Worm (Caenorhabditis elegans) whole organism, young adult: Measurements from ENCODE around the gene Y54G2A.18.

Source experiments
- B0035.1 ChIP-seq: sonication (generic microtip); optimal IDR thresholded peaks from 2 replicates; lab custom pipeline; 2016; ENCODE audit warnings: missing genetic modification characterization, mild to moderate bottlenecking, missing compliant biosample characterization, missing genotype, missing genetic modification reagents
- B0336.3 ChIP-seq: fragments of 200-800 bp; sonication (Bioruptor generic); IDR thresholded peaks from 2 replicates; pipeline ENCODE4 v1.3.6; 2022; ENCODE audit warnings: missing genetic modification characterization, missing compliant biosample characterization
- F49E8.2 ChIP-seq: sonication (generic microtip); optimal IDR thresholded peaks from 3 replicates; lab custom pipeline; 2017; ENCODE audit warnings: missing genetic modification characterization, mild to moderate bottlenecking, missing compliant biosample characterization, antibody characterized with exemption, moderate library complexity; ENCODE audit not compliant: insufficient read depth
- F52B5.7 ChIP-seq: sonication (generic microtip); optimal IDR thresholded peaks from 2 replicates; lab custom pipeline; 2016; ENCODE audit warnings: mild to moderate bottlenecking, missing genetic modification characterization, missing compliant biosample characterization
- F55B11.4 ChIP-seq: sonication (generic microtip); optimal IDR thresholded peaks from 2 replicates; lab custom pipeline; 2016; ENCODE audit warnings: missing compliant biosample characterization, missing genetic modification characterization, borderline replicate concordance; ENCODE audit not compliant: insufficient read depth
- F57C9.4 ChIP-seq: sonication (generic microtip); optimal IDR thresholded peaks from 2 replicates; lab custom pipeline; 2017; ENCODE audit warnings: mild to moderate bottlenecking, missing genetic modification characterization, missing compliant biosample characterization
- K12H6.12 ChIP-seq: fragments of 200-800 bp; sonication (Bioruptor generic); optimal IDR thresholded peaks from 2 replicates; lab custom pipeline; 2018; ENCODE audit warnings: mild to moderate bottlenecking, missing genetic modification characterization, missing compliant biosample characterization
- T07F8.4 ChIP-seq: sonication (generic microtip); optimal IDR thresholded peaks from 2 replicates; lab custom pipeline; 2016; ENCODE audit warnings: mild to moderate bottlenecking, missing genetic modification characterization, moderate library complexity, missing compliant biosample characterization
- Y67H2A.10 ChIP-seq: fragments of 200-800 bp; sonication (Bioruptor generic); conservative IDR thresholded peaks from 2 replicates; pipeline ENCODE4 v1.3.6; 2022; ENCODE audit warnings: missing genetic modification reagents, missing genetic modification characterization, missing compliant biosample characterization
- Y79H2A.3 ChIP-seq: fragments of 200-800 bp; sonication (Bioruptor generic); conservative IDR thresholded peaks from 2 replicates; pipeline ENCODE4 v1.3.6; 2022; ENCODE audit warnings: missing genetic modification reagents, missing genetic modification characterization, missing compliant biosample characterization
- akir-1 ChIP-seq: fragments of 200-800 bp; sonication (Bioruptor generic); optimal IDR thresholded peaks from 2 replicates; lab custom pipeline; 2018; ENCODE audit warnings: mild to moderate bottlenecking, missing genetic modification characterization, moderate library complexity, missing compliant biosample characterization
- ama-1 ChIP-seq, 3 experiments: fragments of 150-350 bp in 1 of 3; sonication (generic microtip) in 2 of 3; optimal IDR thresholded peaks; 2 replicates each; lab custom pipeline; 2014 to 2018; ENCODE audit warnings: missing biosample characterization in 2 of 3, missing genetic modification characterization in 2 of 3, missing genetic modification reagents in 2 of 3
- aptf-3 ChIP-seq: fragments of 200-800 bp; sonication (Bioruptor generic); IDR thresholded peaks from 2 replicates; pipeline ENCODE4 v1.3.6; 2022; ENCODE audit warnings: missing genetic modification characterization, missing compliant biosample characterization
- attf-3 ChIP-seq: fragments of 200-800 bp; sonication (Bioruptor generic); conservative IDR thresholded peaks from 2 replicates; pipeline ENCODE4 v1.3.6; 2022; ENCODE audit warnings: missing genetic modification reagents, missing genetic modification characterization, missing compliant biosample characterization
- bed-1 ChIP-seq: fragments of 200-800 bp; sonication (Bioruptor generic); IDR thresholded peaks from 2 replicates; pipeline ENCODE4 v1.3.6; 2022; ENCODE audit warnings: missing genetic modification reagents, missing genetic modification characterization, missing compliant biosample characterization
- cebp-2 ChIP-seq: fragments of 200-800 bp; sonication (Bioruptor generic); IDR thresholded peaks from 2 replicates; pipeline ENCODE4 v1.3.6; 2022; ENCODE audit warnings: missing genetic modification characterization, missing compliant biosample characterization
- ceh-27 ChIP-seq: fragments of 200-800 bp; sonication (Bioruptor generic); optimal IDR thresholded peaks from 2 replicates; lab custom pipeline; 2018; ENCODE audit warnings: mild to moderate bottlenecking, missing genetic modification characterization, moderate library complexity, missing compliant biosample characterization
- dpff-1 ChIP-seq: sonication (generic microtip); optimal IDR thresholded peaks from 2 replicates; lab custom pipeline; 2017; ENCODE audit warnings: mild to moderate bottlenecking, missing genetic modification characterization, missing compliant biosample characterization
- dpl-1 ChIP-seq: fragments of 150-350 bp; optimal IDR thresholded peaks from 2 replicates; lab custom pipeline; 2014; ENCODE audit warnings: missing biosample characterization, missing genetic modification reagents, missing genetic modification characterization
- efl-1 ChIP-seq: fragments of 150-350 bp; optimal IDR thresholded peaks from 2 replicates; lab custom pipeline; 2014; ENCODE audit warnings: missing biosample characterization, missing genetic modification reagents, missing genetic modification characterization
- egrh-3 ChIP-seq: fragments of 200-800 bp; sonication (Bioruptor generic); IDR thresholded peaks from 2 replicates; pipeline ENCODE4 v1.3.6; 2022; ENCODE audit warnings: missing genetic modification reagents, missing genetic modification characterization, missing compliant biosample characterization
- ets-4 ChIP-seq: fragments of 200-800 bp; sonication (Bioruptor generic); optimal IDR thresholded peaks from 2 replicates; lab custom pipeline; 2018; ENCODE audit warnings: mild to moderate bottlenecking, missing genetic modification characterization, missing compliant biosample characterization
- fkh-3 ChIP-seq: sonication (generic microtip); optimal IDR thresholded peaks from 2 replicates; lab custom pipeline; 2016; ENCODE audit warnings: mild to moderate bottlenecking, missing genetic modification characterization, missing compliant biosample characterization
- him-1 ChIP-seq: sonication (generic microtip); optimal IDR thresholded peaks from 2 replicates; lab custom pipeline; 2016; ENCODE audit warnings: missing genotype, missing genetic modification reagents, missing genetic modification characterization, missing compliant biosample characterization
- hlh-26 ChIP-seq: fragments of 200-800 bp; sonication (Bioruptor generic); conservative IDR thresholded peaks from 2 replicates; pipeline ENCODE4 v1.3.6; 2022; ENCODE audit warnings: missing genetic modification reagents, missing genetic modification characterization, missing compliant biosample characterization
- hmg-1.2 ChIP-seq: fragments of 200-800 bp; sonication (Bioruptor generic); IDR thresholded peaks from 2 replicates; pipeline ENCODE4 v1.3.6; 2022; ENCODE audit warnings: missing genetic modification reagents, missing genetic modification characterization, missing compliant biosample characterization
- let-607 ChIP-seq, 2 experiments: fragments of 200-800 bp in 1 of 2; sonication (Bioruptor generic) in 1 of 2; sonication (generic microtip) in 1 of 2; optimal IDR thresholded peaks; 2 replicates each; lab custom pipeline; 2016 to 2018; ENCODE audit warnings: mild to moderate bottlenecking in 2 of 2, missing compliant biosample characterization in 2 of 2, missing genetic modification characterization in 2 of 2, moderate library complexity in 2 of 2, missing genotype in 1 of 2
- lin-54 ChIP-seq: fragments of 200-800 bp; sonication (Bioruptor generic); optimal IDR thresholded peaks from 2 replicates; lab custom pipeline; 2018; ENCODE audit warnings: mild to moderate bottlenecking, missing genetic modification characterization, missing compliant biosample characterization
- lir-1 ChIP-seq: fragments of 200-800 bp; sonication (Bioruptor generic); conservative IDR thresholded peaks from 2 replicates; pipeline ENCODE4 v1.3.6; 2022; ENCODE audit warnings: missing genetic modification reagents, missing genetic modification characterization, missing compliant biosample characterization
- madf-6 ChIP-seq: fragments of 200-800 bp; sonication (Bioruptor generic); IDR thresholded peaks from 2 replicates; pipeline ENCODE4 v1.3.6; 2022; ENCODE audit warnings: missing genetic modification reagents, missing genetic modification characterization, missing compliant biosample characterization
- mcd-1 ChIP-seq: fragments of 200-800 bp; sonication (Bioruptor generic); IDR thresholded peaks from 2 replicates; pipeline ENCODE4 v1.3.6; 2022; ENCODE audit warnings: missing genetic modification reagents, missing genetic modification characterization, missing compliant biosample characterization
- nfya-1 ChIP-seq: sonication (generic microtip); optimal IDR thresholded peaks from 2 replicates; lab custom pipeline; 2017; ENCODE audit warnings: antibody characterized with exemption, missing compliant biosample characterization, missing genetic modification characterization, borderline replicate concordance; ENCODE audit not compliant: insufficient read depth
- nfya-2 ChIP-seq: fragments of 200-800 bp; sonication (Bioruptor generic); IDR thresholded peaks from 2 replicates; pipeline ENCODE4 v1.3.6; 2022; ENCODE audit warnings: missing genetic modification reagents, missing genetic modification characterization, missing compliant biosample characterization
- nfyb-1 ChIP-seq: fragments of 200-800 bp; sonication (Bioruptor generic); IDR thresholded peaks from 2 replicates; pipeline ENCODE4 v1.3.6; 2022; ENCODE audit warnings: missing genetic modification reagents, missing genetic modification characterization, missing compliant biosample characterization
- nhr-120 ChIP-seq: fragments of 200-800 bp; sonication (Bioruptor generic); IDR thresholded peaks from 2 replicates; pipeline ENCODE4 v1.3.6; 2022; ENCODE audit warnings: missing genetic modification characterization, missing compliant biosample characterization
- nhr-90 ChIP-seq: sonication (generic microtip); optimal IDR thresholded peaks from 2 replicates; lab custom pipeline; 2016; ENCODE audit warnings: missing genotype, mild to moderate bottlenecking, missing genetic modification characterization, missing compliant biosample characterization
- rcor-1 ChIP-seq: fragments of 200-800 bp; sonication (Bioruptor generic); IDR thresholded peaks from 2 replicates; pipeline ENCODE4 v1.3.6; 2022; ENCODE audit warnings: missing genetic modification reagents, missing genetic modification characterization, missing compliant biosample characterization
- rec-8 ChIP-seq, 2 experiments: sonication (generic microtip); optimal IDR thresholded peaks; 2 replicates each; lab custom pipeline; 2016; ENCODE audit warnings: mild to moderate bottlenecking in 2 of 2, missing genetic modification characterization in 2 of 2, missing genetic modification reagents in 2 of 2, missing genotype in 2 of 2, missing biosample characterization in 1 of 2, missing compliant biosample characterization in 1 of 2, moderate library complexity in 1 of 2
- sdz-38 ChIP-seq: sonication (generic microtip); optimal IDR thresholded peaks from 2 replicates; lab custom pipeline; 2016; ENCODE audit warnings: missing genotype, missing genetic modification characterization, missing compliant biosample characterization
- snpc-1.1 ChIP-seq: sonication (generic microtip); optimal IDR thresholded peaks from 2 replicates; lab custom pipeline; 2017; ENCODE audit warnings: missing genetic modification characterization, mild to moderate bottlenecking, missing compliant biosample characterization, antibody characterized with exemption, moderate library complexity, missing genotype, missing genetic modification reagents; ENCODE audit not compliant: insufficient read depth
- tbp1 ChIP-seq: fragments of 200-800 bp; sonication (Bioruptor generic); optimal IDR thresholded peaks from 2 replicates; lab custom pipeline; 2018; ENCODE audit warnings: mild to moderate bottlenecking, missing genetic modification characterization, missing compliant biosample characterization
- tlf-1 ChIP-seq: fragments of 200-800 bp; sonication (Bioruptor generic); optimal IDR thresholded peaks from 2 replicates; lab custom pipeline; 2018; ENCODE audit warnings: mild to moderate bottlenecking, missing genetic modification characterization, missing compliant biosample characterization
- xnd-1 ChIP-seq: sonication (generic microtip); optimal IDR thresholded peaks from 2 replicates; lab custom pipeline; 2016; ENCODE audit warnings: missing genotype, missing genetic modification reagents, missing genetic modification characterization, missing compliant biosample characterization
- zfh-2 ChIP-seq: fragments of 200-800 bp; sonication (Bioruptor generic); conservative IDR thresholded peaks from 2 replicates; pipeline ENCODE4 v1.3.6; 2022; ENCODE audit warnings: missing genetic modification reagents, missing genetic modification characterization, missing compliant biosample characterization
- ztf-25 ChIP-seq: fragments of 200-800 bp; sonication (Bioruptor generic); IDR thresholded peaks from 2 replicates; pipeline ENCODE4 v1.3.6; 2022; ENCODE audit warnings: missing genetic modification reagents, missing genetic modification characterization, missing compliant biosample characterization
- ztf-28 ChIP-seq: fragments of 200-800 bp; sonication (Bioruptor generic); IDR thresholded peaks from 2 replicates; pipeline ENCODE4 v1.3.6; 2022; ENCODE audit warnings: missing genetic modification reagents, missing genetic modification characterization, missing compliant biosample characterization

Gene Y54G2A.18

DNA sequence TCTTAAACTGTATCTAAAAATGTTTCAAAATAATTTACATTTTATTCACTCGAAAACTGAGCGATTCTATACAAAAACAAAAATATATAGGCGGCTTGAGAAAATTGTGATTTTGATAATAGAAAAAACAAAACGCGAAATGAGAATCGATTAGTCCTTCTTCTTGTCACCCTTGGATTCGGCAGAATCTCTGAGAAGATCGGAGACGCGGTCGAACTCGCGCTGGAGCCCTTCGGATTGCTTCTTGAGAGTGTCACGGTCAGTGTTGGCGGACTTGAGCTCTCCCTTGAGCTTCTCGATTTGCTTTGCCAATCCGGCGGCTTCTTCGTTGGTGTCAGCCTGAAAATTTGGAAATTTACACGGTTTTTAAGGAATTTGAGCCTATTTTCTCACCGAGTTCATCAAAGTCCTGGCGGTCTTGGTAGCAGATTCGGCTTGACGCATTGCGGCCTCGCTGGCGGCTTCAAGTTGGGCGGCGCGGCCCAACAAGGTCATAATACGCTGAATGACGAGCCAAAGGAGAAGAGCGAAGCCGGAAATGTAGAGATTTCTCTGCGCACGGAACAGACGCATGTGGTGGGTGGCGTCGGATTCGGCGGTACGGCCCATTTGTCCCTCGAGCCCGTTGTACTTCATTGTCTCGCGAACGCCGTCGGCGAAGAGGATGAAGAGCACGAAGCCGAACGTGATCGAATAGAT is 611 bp downstream of the Y54G2A.18 start:
- TF ChIP-seq attf-3 (GFP tag; lab: Robert Waterston, UW), result 0 out of 2 replicates have a peak, but pooled peaks have one; percentile 31
- no peak for TF ChIP-seq Y67H2A.10 (GFP tag; lab: Robert Waterston, UW)
- no peak for TF ChIP-seq snpc-1.1 (tag; lab: Kevin White, UChicago)
- no peak for TF ChIP-seq T07F8.4 (tag; lab: Kevin White, UChicago)
- TF ChIP-seq B0035.1 (tag; lab: Kevin White, UChicago), result no peak
- TF ChIP-seq ets-4 (GFP tag; lab: Kevin White, UChicago), result peak; percentile 29
- no peak for TF ChIP-seq lin-54
- no peak for TF ChIP-seq ama-1 (optimal IDR thresholded peaks at IDR 0.05; lab: Kevin White, UChicago)
- TF ChIP-seq ama-1 (GFP tag; optimal IDR thresholded peaks at IDR 0.05; lab: Kevin White, UChicago), result peak in 1 of 2 experiments; percentile 49
- no peak for TF ChIP-seq nhr-90 (tag; lab: Kevin White, UChicago)
- no peak for TF ChIP-seq dpl-1 (GFP tag; lab: Kevin White, UChicago)
- TF ChIP-seq cebp-2 (GFP tag; lab: Robert Waterston, UW), result 0 out of 2 replicates have a peak, but pooled peaks have one; percentile 75
- no peak for TF ChIP-seq him-1 (tag; lab: Kevin White, UChicago)
- TF ChIP-seq sdz-38, result no peak
- TF ChIP-seq bed-1 (GFP tag; lab: Robert Waterston, UW), result no peak
- TF ChIP-seq lir-1 (GFP tag; lab: Robert Waterston, UW), result no peak
- peak; percentile 49 for TF ChIP-seq fkh-3 (tag; lab: Kevin White, UChicago)
- no peak for TF ChIP-seq nhr-120 (GFP tag; lab: Robert Waterston, UW)
- no peak for TF ChIP-seq nfya-2 (GFP tag; lab: Robert Waterston, UW)
- TF ChIP-seq tlf-1 (GFP tag; lab: Kevin White, UChicago), result no peak
- no peak for TF ChIP-seq ztf-28 (GFP tag; lab: Robert Waterston, UW)
- TF ChIP-seq F52B5.7 (tag; lab: Kevin White, UChicago), result no peak
- no peak for TF ChIP-seq K12H6.12 (tag; lab: Kevin White, UChicago)
- TF ChIP-seq egrh-3 (GFP tag; lab: Robert Waterston, UW), result peak; percentile 6; the same call in 1 of the 2 replicates
- TF ChIP-seq Y79H2A.3 (GFP tag; lab: Robert Waterston, UW), result no peak
- TF ChIP-seq nfya-1 (tag; lab: Kevin White, UChicago), result no peak
- TF ChIP-seq F57C9.4 (tag; lab: Kevin White, UChicago), result no peak
- TF ChIP-seq akir-1 (GFP tag; lab: Kevin White, UChicago), result no peak
- TF ChIP-seq efl-1, result no peak
- TF ChIP-seq xnd-1, result peak; percentile 3
- TF ChIP-seq zfh-2 (GFP tag; lab: Robert Waterston, UW), result peak; percentile 64
- TF ChIP-seq hmg-1.2 (GFP tag; lab: Robert Waterston, UW), result 0 out of 2 replicates have a peak, but pooled peaks have one; percentile 16
- TF ChIP-seq hlh-26, result no peak
- no peak for TF ChIP-seq nfyb-1
- no peak for TF ChIP-seq ceh-27 (GFP tag; lab: Kevin White, UChicago)
- TF ChIP-seq B0336.3 (GFP tag; lab: Robert Waterston, UW), result peak; percentile 68
- TF ChIP-seq rec-8 (tag; optimal IDR thresholded peaks at IDR 0.05; lab: Kevin White, UChicago), result no peak
- TF ChIP-seq madf-6 (GFP tag; lab: Robert Waterston, UW), result peak; percentile 35; the same call in 1 of the 2 replicates
- TF ChIP-seq F49E8.2, result peak; percentile 43
- no peak for TF ChIP-seq ztf-25 (GFP tag; lab: Robert Waterston, UW)
- TF ChIP-seq tbp1 (GFP tag; lab: Kevin White, UChicago), result no peak
- no peak for TF ChIP-seq rcor-1 (GFP tag; lab: Robert Waterston, UW)
- no peak for TF ChIP-seq F55B11.4 (tag; lab: Kevin White, UChicago)
- TF ChIP-seq dpff-1 (tag; lab: Kevin White, UChicago), result no peak
- TF ChIP-seq mcd-1, result 0 out of 2 replicates have a peak, but pooled peaks have one; percentile 18
- no peak for TF ChIP-seq let-607 (tag; optimal IDR thresholded peaks at IDR 0.05; lab: Kevin White, UChicago)
- no peak for TF ChIP-seq aptf-3
